Fruit fly (Drosophila melanogaster) whole organism, prepupa: Measurements from ENCODE around the gene SdhBL.

Experiments used
- CG10631 ChIP-seq: fragments of 200-800 bp; sonication (Bioruptor generic); optimal IDR thresholded peaks from 2 replicates; lab custom pipeline; 2016; ENCODE audit warnings: missing biosample characterization, missing genetic modification characterization
- CG10669 ChIP-seq: fragments of 200-800 bp; sonication (Bioruptor generic); optimal IDR thresholded peaks from 3 replicates; lab custom pipeline; 2018; ENCODE audit warnings: missing biosample characterization, mild to moderate bottlenecking, missing genetic modification characterization, moderate library complexity
- CG11294 ChIP-seq: fragments of 200-800 bp; sonication (Bioruptor generic); IDR thresholded peaks from 2 replicates; pipeline ENCODE4 v1.3.6; 2022; ENCODE audit warnings: missing biosample characterization, missing genetic modification characterization
- CG11762 ChIP-seq: fragments of 200-800 bp; sonication (Bioruptor generic); optimal IDR thresholded peaks from 3 replicates; lab custom pipeline; 2016; ENCODE audit warnings: missing biosample characterization, missing genetic modification characterization; ENCODE audit not compliant: insufficient read depth
- CG15336 ChIP-seq: fragments of 200-800 bp; sonication (Bioruptor generic); IDR thresholded peaks from 2 replicates; pipeline ENCODE4 v1.3.6; 2022; ENCODE audit warnings: missing biosample characterization, missing genetic modification characterization
- CG1621 ChIP-seq: fragments of 200-800 bp; sonication (Bioruptor generic); optimal IDR thresholded peaks from 3 replicates; lab custom pipeline; 2018; ENCODE audit warnings: missing biosample characterization, mild to moderate bottlenecking, missing genetic modification characterization
- CG16779 ChIP-seq: fragments of 200-800 bp; sonication (Bioruptor generic); optimal IDR thresholded peaks from 3 replicates; lab custom pipeline; 2017; ENCODE audit warnings: missing biosample characterization, mild to moderate bottlenecking, missing genetic modification characterization
- CG3032 ChIP-seq: fragments of 200-800 bp; optimal IDR thresholded peaks from 2 replicates; lab custom pipeline; 2019; ENCODE audit warnings: missing biosample characterization, mild to moderate bottlenecking, missing genetic modification characterization, moderate library complexity
- CG31627 ChIP-seq: fragments of 200-800 bp; sonication (Bioruptor generic); optimal IDR thresholded peaks from 3 replicates; lab custom pipeline; 2016; ENCODE audit warnings: missing biosample characterization, missing genetic modification characterization
- CG32006 ChIP-seq: fragments of 200-800 bp; sonication (Bioruptor generic); optimal IDR thresholded peaks from 3 replicates; lab custom pipeline; 2017; ENCODE audit warnings: missing biosample characterization, mild to moderate bottlenecking, missing genetic modification characterization
- CG34406 ChIP-seq: fragments of 200-800 bp; sonication (Bioruptor generic); optimal IDR thresholded peaks from 3 replicates; lab custom pipeline; 2016; ENCODE audit warnings: missing biosample characterization, missing genetic modification characterization
- CG3919 ChIP-seq: fragments of 200-800 bp; sonication (Bioruptor generic); optimal IDR thresholded peaks from 3 replicates; lab custom pipeline; 2016; ENCODE audit warnings: missing biosample characterization, missing genetic modification characterization
- CG4318 ChIP-seq: fragments of 200-800 bp; sonication (Bioruptor generic); optimal IDR thresholded peaks from 3 replicates; lab custom pipeline; 2017; ENCODE audit warnings: missing biosample characterization, mild to moderate bottlenecking, missing genetic modification characterization
- CG6163 ChIP-seq: fragments of 200-800 bp; sonication (Bioruptor generic); IDR thresholded peaks from 3 replicates; pipeline ENCODE4 v1.3.6; 2022; ENCODE audit warnings: missing biosample characterization, missing genetic modification characterization
- CG6276 ChIP-seq: fragments of 200-800 bp; sonication (Bioruptor generic); optimal IDR thresholded peaks from 2 replicates; lab custom pipeline; 2017; ENCODE audit warnings: missing biosample characterization, mild to moderate bottlenecking, missing genetic modification characterization
- CG6792 ChIP-seq: fragments of 200-800 bp; sonication (Bioruptor generic); optimal IDR thresholded peaks from 3 replicates; lab custom pipeline; 2016; ENCODE audit warnings: missing biosample characterization, missing genetic modification characterization
- CG6808 ChIP-seq: fragments of 200-800 bp; sonication (Bioruptor generic); optimal IDR thresholded peaks from 3 replicates; lab custom pipeline; 2017; ENCODE audit warnings: missing biosample characterization, missing genetic modification characterization, mild to moderate bottlenecking, moderate library complexity, missing genetic modification reagents
- CG6854 ChIP-seq: fragments of 200-800 bp; sonication (Bioruptor generic); optimal IDR thresholded peaks from 2 replicates; lab custom pipeline; 2017; ENCODE audit warnings: missing biosample characterization, mild to moderate bottlenecking, missing genetic modification characterization
- CG7368 ChIP-seq: fragments of 200-800 bp; sonication (Bioruptor generic); optimal IDR thresholded peaks from 3 replicates; lab custom pipeline; 2016; ENCODE audit warnings: missing biosample characterization, missing genetic modification characterization
- CG8119 ChIP-seq: fragments of 200-800 bp; sonication (Bioruptor generic); IDR thresholded peaks from 3 replicates; pipeline ENCODE4 v1.3.6; 2022; ENCODE audit warnings: missing biosample characterization, missing genetic modification characterization
- CG8319 ChIP-seq: fragments of 200-800 bp; sonication (Bioruptor generic); optimal IDR thresholded peaks from 3 replicates; lab custom pipeline; 2016; ENCODE audit warnings: missing biosample characterization, missing genetic modification characterization
- CG8632 ChIP-seq: fragments of 200-800 bp; sonication (Bioruptor generic); optimal IDR thresholded peaks from 3 replicates; lab custom pipeline; 2016; ENCODE audit warnings: missing biosample characterization, missing genetic modification characterization
- CG9139 ChIP-seq: fragments of 200-800 bp; sonication (Bioruptor generic); optimal IDR thresholded peaks from 3 replicates; lab custom pipeline; 2017; ENCODE audit warnings: missing biosample characterization, mild to moderate bottlenecking, missing genetic modification characterization
- Eip75B ChIP-seq: fragments of 200-800 bp; sonication (Bioruptor generic); optimal IDR thresholded peaks from 3 replicates; lab custom pipeline; 2016; ENCODE audit warnings: missing biosample characterization, missing genetic modification characterization
- Eip78C ChIP-seq: fragments of 200-800 bp; sonication (Bioruptor generic); peaks from one replicate; lab custom pipeline; 2016; ENCODE audit warnings: missing biosample characterization, missing genetic modification characterization
- Eip93F ChIP-seq: fragments of 200-800 bp; sonication (Bioruptor generic); optimal IDR thresholded peaks from 2 replicates; lab custom pipeline; 2016; ENCODE audit warnings: missing biosample characterization, mild to moderate bottlenecking, missing genetic modification characterization
- Ets21C ChIP-seq: fragments of 200-800 bp; sonication (Bioruptor generic); optimal IDR thresholded peaks from 3 replicates; lab custom pipeline; 2016; ENCODE audit warnings: missing biosample characterization, missing genetic modification characterization
- Hr39 ChIP-seq: fragments of 200-800 bp; sonication (Bioruptor generic); optimal IDR thresholded peaks from 2 replicates; lab custom pipeline; 2016; ENCODE audit warnings: missing biosample characterization, missing genetic modification characterization
- Hr4 ChIP-seq: fragments of 200-800 bp; sonication (Bioruptor generic); optimal IDR thresholded peaks from 3 replicates; lab custom pipeline; 2016; ENCODE audit warnings: missing biosample characterization, missing genetic modification characterization
- Lpt ChIP-seq: fragments of 200-800 bp; sonication (Bioruptor generic); optimal IDR thresholded peaks from 3 replicates; lab custom pipeline; 2016; ENCODE audit warnings: missing biosample characterization, missing genetic modification characterization
- Met ChIP-seq: fragments of 200-800 bp; sonication (Bioruptor generic); optimal IDR thresholded peaks from 3 replicates; lab custom pipeline; 2016; ENCODE audit warnings: missing biosample characterization, missing genetic modification characterization
- OdsH ChIP-seq: fragments of 200-800 bp; sonication (Bioruptor generic); optimal IDR thresholded peaks from 3 replicates; lab custom pipeline; 2016; ENCODE audit warnings: missing biosample characterization, missing genetic modification characterization
- Sox102F ChIP-seq: fragments of 200-800 bp; sonication (Bioruptor generic); optimal IDR thresholded peaks from 2 replicates; lab custom pipeline; 2016; ENCODE audit warnings: missing biosample characterization, mild to moderate bottlenecking, missing genetic modification characterization
- Sox14 ChIP-seq: fragments of 200-800 bp; sonication (Bioruptor generic); optimal IDR thresholded peaks from 3 replicates; lab custom pipeline; 2016; ENCODE audit warnings: missing biosample characterization, missing genetic modification characterization
- Sox15 ChIP-seq: fragments of 200-800 bp; sonication (Bioruptor generic); optimal IDR thresholded peaks from 3 replicates; lab custom pipeline; 2016; ENCODE audit warnings: missing biosample characterization, missing genetic modification characterization
- achi ChIP-seq: fragments of 200-800 bp; sonication (Bioruptor generic); optimal IDR thresholded peaks from 3 replicates; lab custom pipeline; 2016; ENCODE audit warnings: missing biosample characterization, missing genetic modification characterization
- acj6 ChIP-seq: fragments of 200-800 bp; sonication (Bioruptor generic); optimal IDR thresholded peaks from 3 replicates; lab custom pipeline; 2016; ENCODE audit warnings: missing biosample characterization, missing genetic modification characterization
- cyc ChIP-seq: fragments of 200-800 bp; sonication (Bioruptor generic); optimal IDR thresholded peaks from 3 replicates; lab custom pipeline; 2016; ENCODE audit warnings: missing biosample characterization, missing genetic modification characterization
- dac ChIP-seq: fragments of 200-800 bp; sonication (Bioruptor generic); optimal IDR thresholded peaks from 2 replicates; lab custom pipeline; 2017; ENCODE audit warnings: missing biosample characterization, mild to moderate bottlenecking, missing genetic modification characterization
- dsx ChIP-seq: fragments of 200-800 bp; optimal IDR thresholded peaks from 3 replicates; lab custom pipeline; 2019; ENCODE audit warnings: missing biosample characterization, mild to moderate bottlenecking, missing genetic modification characterization, moderate library complexity; ENCODE audit not compliant: poor library complexity, severe bottlenecking
- eg ChIP-seq: fragments of 200-800 bp; sonication (Bioruptor generic); IDR thresholded peaks from 3 replicates; pipeline ENCODE4 v1.3.6; 2022; ENCODE audit warnings: missing biosample characterization, missing genetic modification characterization
- esn ChIP-seq: fragments of 200-800 bp; sonication (Bioruptor generic); optimal IDR thresholded peaks from 2 replicates; lab custom pipeline; 2016; ENCODE audit warnings: missing biosample characterization, mild to moderate bottlenecking, missing genetic modification characterization, moderate library complexity
- fd59A ChIP-seq: fragments of 200-800 bp; sonication (Bioruptor generic); optimal IDR thresholded peaks from 2 replicates; lab custom pipeline; 2017; ENCODE audit warnings: missing biosample characterization, mild to moderate bottlenecking, missing genetic modification characterization, missing genetic modification reagents
- fd85E ChIP-seq: fragments of 200-800 bp; sonication (Bioruptor generic); optimal IDR thresholded peaks from 3 replicates; lab custom pipeline; 2016; ENCODE audit warnings: missing biosample characterization, missing genetic modification characterization
- fkh ChIP-seq: fragments of 200-800 bp; sonication (Bioruptor generic); optimal IDR thresholded peaks from 3 replicates; lab custom pipeline; 2017; ENCODE audit warnings: missing biosample characterization, mild to moderate bottlenecking, missing genetic modification characterization, moderate library complexity
- lz ChIP-seq: fragments of 200-800 bp; sonication (Bioruptor generic); optimal IDR thresholded peaks from 3 replicates; lab custom pipeline; 2016; ENCODE audit warnings: missing biosample characterization, missing genetic modification characterization
- net ChIP-seq: fragments of 200-800 bp; sonication (Bioruptor generic); optimal IDR thresholded peaks from 3 replicates; lab custom pipeline; 2016; ENCODE audit warnings: missing biosample characterization, missing genetic modification characterization
- spab ChIP-seq: fragments of 200-800 bp; sonication (Bioruptor generic); optimal IDR thresholded peaks from 2 replicates; lab custom pipeline; 2017; ENCODE audit warnings: missing biosample characterization, mild to moderate bottlenecking, missing genetic modification characterization, missing genetic modification reagents
- ss ChIP-seq, 2 experiments: fragments of 200-800 bp; sonication (Bioruptor generic); optimal IDR thresholded peaks; 2 replicates in 1 of 2; 3 replicates in 1 of 2; lab custom pipeline; 2017 to 2018; ENCODE audit warnings: mild to moderate bottlenecking in 2 of 2, missing biosample characterization in 2 of 2, missing genetic modification characterization in 2 of 2, moderate library complexity in 1 of 2
- svp ChIP-seq: fragments of 200-800 bp; sonication (Bioruptor generic); peaks from one replicate; lab custom pipeline; 2016; ENCODE audit warnings: missing biosample characterization, missing genetic modification characterization
- topi ChIP-seq: fragments of 200-800 bp; sonication (Bioruptor generic); optimal IDR thresholded peaks from 3 replicates; lab custom pipeline; 2016; ENCODE audit warnings: missing biosample characterization, missing genetic modification characterization
- vri ChIP-seq: fragments of 200-800 bp; sonication (Bioruptor generic); optimal IDR thresholded peaks from 3 replicates; lab custom pipeline; 2016; ENCODE audit warnings: missing biosample characterization, mild to moderate bottlenecking, missing genetic modification characterization

The SdhBL gene

DNA sequence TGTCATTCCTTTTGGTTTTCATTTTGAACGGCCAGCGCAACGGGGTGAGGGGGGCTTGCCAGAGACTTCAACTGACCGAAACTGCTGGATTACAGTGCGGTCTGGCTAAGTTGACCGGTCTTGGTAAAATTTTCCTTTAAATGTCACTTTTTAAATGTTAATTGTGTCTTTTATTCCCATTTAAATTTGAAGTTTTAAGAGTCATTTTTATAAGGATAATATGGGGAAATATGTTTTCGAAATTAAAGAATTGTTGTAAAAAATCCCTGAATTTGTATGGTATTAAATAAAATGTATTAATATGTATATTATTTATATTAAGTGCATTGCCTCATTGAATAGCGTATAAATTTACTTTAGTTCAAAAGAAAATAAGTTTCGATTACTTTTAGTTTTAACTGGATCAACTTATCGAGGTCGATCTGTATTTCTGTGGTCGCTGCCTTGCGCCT, 34.4 kb downstream of the SdhBL start:
- peak; percentile 39 for TF ChIP-seq Eip75B (GFP tag; lab: Kevin White, UChicago)
- peak; percentile 86 for TF ChIP-seq CG3032 (tag; lab: Kevin White, UChicago)
- no peak for TF ChIP-seq Sox102F (GFP tag; lab: Kevin White, UChicago)
- TF ChIP-seq fd59A, result peak; percentile 69
- peak; percentile 66 for TF ChIP-seq lz (GFP tag; lab: Kevin White, UChicago)
- peak; percentile 81 for TF ChIP-seq achi (GFP tag; lab: Kevin White, UChicago)
- peak; percentile 88 for TF ChIP-seq CG4318 (GFP tag; lab: Kevin White, UChicago)
- TF ChIP-seq acj6, result peak; percentile 80
- TF ChIP-seq Met (GFP tag; lab: Kevin White, UChicago), result peak; percentile 67
- peak; percentile 88 for TF ChIP-seq Eip78C (GFP tag; lab: Kevin White, UChicago)
- TF ChIP-seq CG6276, result peak; percentile 87
- peak; percentile 63 for TF ChIP-seq dac
- TF ChIP-seq Eip93F (GFP tag; lab: Kevin White, UChicago), result no peak
- peak; percentile 53 for TF ChIP-seq CG16779 (tag; lab: Kevin White, UChicago)
- peak; percentile 79 for TF ChIP-seq esn (GFP tag; lab: Kevin White, UChicago)
- peak; percentile 65 for TF ChIP-seq CG10669 (GFP tag; lab: Kevin White, UChicago)
- TF ChIP-seq CG31627 (GFP tag; lab: Kevin White, UChicago), result peak; percentile 23
- TF ChIP-seq CG34406 (GFP tag; lab: Kevin White, UChicago), result peak; percentile 82
- TF ChIP-seq cyc (GFP tag; lab: Kevin White, UChicago), result peak; percentile 60
- peak; percentile 48 for TF ChIP-seq Lpt (GFP tag; lab: Kevin White, UChicago)
- peak; percentile 73 for TF ChIP-seq CG11762 (GFP tag; lab: Kevin White, UChicago)
- peak; percentile 79 for TF ChIP-seq CG10631 (GFP tag; lab: Kevin White, UChicago)
- peak; percentile 63 for TF ChIP-seq CG7368
- TF ChIP-seq topi (GFP tag; lab: Kevin White, UChicago), result peak; percentile 63
- TF ChIP-seq CG11294, result no peak; the same call in 1 of the 2 replicates
- peak; percentile 86 for TF ChIP-seq CG8119 (GFP tag; lab: Robert Waterston, UW)
- TF ChIP-seq CG6163 (GFP tag; lab: Robert Waterston, UW), result peak; percentile 49; the same call in 2 of the 3 replicates
- TF ChIP-seq svp (GFP tag; lab: Kevin White, UChicago), result peak; percentile 88
- peak; percentile 41; the same call in 1 of the 3 replicates for TF ChIP-seq eg (GFP tag; lab: Robert Waterston, UW)
- TF ChIP-seq CG6792 (GFP tag; lab: Kevin White, UChicago), result peak; percentile 72
- peak; percentile 47 for TF ChIP-seq Sox14 (GFP tag; lab: Kevin White, UChicago)
- peak; percentile 93 for TF ChIP-seq CG32006
- TF ChIP-seq Ets21C (GFP tag; lab: Kevin White, UChicago), result peak; percentile 24
- TF ChIP-seq spab, result peak; percentile 80
- peak; percentile 79 for TF ChIP-seq OdsH (GFP tag; lab: Kevin White, UChicago)
- TF ChIP-seq ss (GFP tag; optimal IDR thresholded peaks at IDR 0.05; lab: Kevin White, UChicago), result peak; percentile 60 to 84
- TF ChIP-seq CG6808 (GFP tag; lab: Kevin White, UChicago), result peak; percentile 83
- peak; percentile 63 for TF ChIP-seq net (GFP tag; lab: Kevin White, UChicago)
- peak; percentile 79 for TF ChIP-seq CG15336 (GFP tag; lab: Robert Waterston, UW)
- no peak for TF ChIP-seq fkh
- peak; percentile 47 for TF ChIP-seq CG8319 (GFP tag; lab: Kevin White, UChicago)
- peak; percentile 49 for TF ChIP-seq CG9139 (GFP tag; lab: Kevin White, UChicago)
- no peak for TF ChIP-seq fd85E (GFP tag; lab: Kevin White, UChicago)
- peak; percentile 67 for TF ChIP-seq dsx (GFP tag; lab: Kevin White, UChicago)
- TF ChIP-seq CG3919 (GFP tag; lab: Kevin White, UChicago), result peak; percentile 78
- TF ChIP-seq CG1621 (tag; lab: Kevin White, UChicago), result no peak
- TF ChIP-seq vri (GFP tag; lab: Kevin White, UChicago), result no peak
- peak; percentile 73 for TF ChIP-seq Hr4 (GFP tag; lab: Kevin White, UChicago)
- peak; percentile 57 for TF ChIP-seq Sox15 (GFP tag; lab: Kevin White, UChicago)
- TF ChIP-seq CG6854 (GFP tag; lab: Kevin White, UChicago), result peak; percentile 39
- TF ChIP-seq CG8632 (GFP tag; lab: Kevin White, UChicago), result peak; percentile 80
- TF ChIP-seq Hr39 (GFP tag; lab: Kevin White, UChicago), result peak; percentile 40
